Worm (Caenorhabditis elegans) whole organism, L1 larva: ENCODE measurements around the gene grld-1.

Experiments
- C04F5.9 ChIP-seq: sonication (generic microtip); optimal IDR thresholded peaks from 2 replicates; lab custom pipeline; 2016; ENCODE audit warnings: missing genetic modification characterization, missing compliant biosample characterization
- C16A3.4 ChIP-seq: fragments of 150-350 bp; optimal IDR thresholded peaks from 2 replicates; lab custom pipeline; 2014; ENCODE audit warnings: missing biosample characterization, missing genetic modification characterization
- C34B4.2 ChIP-seq: sonication (generic microtip); optimal IDR thresholded peaks from 2 replicates; lab custom pipeline; 2017; ENCODE audit warnings: mild to moderate bottlenecking, missing genetic modification characterization, missing compliant biosample characterization
- F16B12.6 ChIP-seq: fragments of 150-350 bp; optimal IDR thresholded peaks from 2 replicates; lab custom pipeline; 2014; ENCODE audit warnings: missing biosample characterization, missing genetic modification characterization
- Y116A8C.19 ChIP-seq: sonication (generic microtip); optimal IDR thresholded peaks from 2 replicates; lab custom pipeline; 2016; ENCODE audit warnings: missing compliant biosample characterization, missing genetic modification characterization, borderline replicate concordance
- aly-2 ChIP-seq: fragments of 150-350 bp; optimal IDR thresholded peaks from 2 replicates; lab custom pipeline; 2014; ENCODE audit warnings: missing biosample characterization, missing genetic modification characterization
- ama-1 ChIP-seq: fragments of 150-350 bp; optimal IDR thresholded peaks from 2 replicates; lab custom pipeline; 2014
- ceh-8 ChIP-seq: fragments of 200-800 bp; sonication (Bioruptor generic); optimal IDR thresholded peaks from 2 replicates; lab custom pipeline; 2018; ENCODE audit warnings: mild to moderate bottlenecking, missing genetic modification characterization, moderate library complexity, missing compliant biosample characterization
- ceh-82 ChIP-seq, 3 experiments: fragments of 150-350 bp in 1 of 3; sonication (generic microtip) in 2 of 3; optimal IDR thresholded peaks; 2 replicates each; lab custom pipeline; 2014 to 2017; ENCODE audit warnings: missing biosample characterization in 3 of 3, missing genetic modification characterization in 3 of 3
- ceh-88 ChIP-seq: fragments of 200-800 bp; sonication (Bioruptor generic); IDR thresholded peaks from 2 replicates; pipeline ENCODE4 v1.3.6; 2022; ENCODE audit warnings: missing genetic modification characterization, missing compliant biosample characterization
- ceh-90 ChIP-seq: sonication (generic microtip); optimal IDR thresholded peaks from 2 replicates; lab custom pipeline; 2016; ENCODE audit warnings: missing genetic modification characterization, missing compliant biosample characterization
- dpl-1 ChIP-seq, 3 experiments: fragments of 150-350 bp in 2 of 3; sonication (generic microtip) in 1 of 3; optimal IDR thresholded peaks; 2 replicates each; lab custom pipeline; 2014 to 2017; ENCODE audit warnings: missing biosample characterization in 3 of 3, missing genetic modification characterization in 3 of 3, missing genetic modification reagents in 3 of 3
- dsc-1 ChIP-seq: sonication (generic microtip); optimal IDR thresholded peaks from 2 replicates; lab custom pipeline; 2016; ENCODE audit warnings: mild to moderate bottlenecking, missing genetic modification characterization, missing compliant biosample characterization
- efl-3 ChIP-seq: fragments of 200-800 bp; sonication (Bioruptor generic); optimal IDR thresholded peaks from 2 replicates; lab custom pipeline; 2018; ENCODE audit warnings: mild to moderate bottlenecking, missing genetic modification characterization, missing compliant biosample characterization
- ets-5 ChIP-seq: fragments of 200-800 bp; sonication (Bioruptor generic); IDR thresholded peaks from 2 replicates; pipeline ENCODE4 v1.3.6; 2022; ENCODE audit warnings: missing genetic modification characterization, missing compliant biosample characterization
- fkh-4 ChIP-seq: sonication (generic microtip); optimal IDR thresholded peaks from 2 replicates; lab custom pipeline; 2016; ENCODE audit warnings: missing compliant biosample characterization, missing genetic modification characterization, borderline replicate concordance
- fkh-8 ChIP-seq: sonication (generic microtip); optimal IDR thresholded peaks from 2 replicates; lab custom pipeline; 2016; ENCODE audit warnings: mild to moderate bottlenecking, missing genetic modification characterization, missing compliant biosample characterization
- grh-1 ChIP-seq: fragments of 200-800 bp; sonication (Bioruptor generic); IDR thresholded peaks from 2 replicates; pipeline ENCODE4 v1.3.6; 2022; ENCODE audit warnings: missing genetic modification reagents, missing genetic modification characterization, missing compliant biosample characterization
- hlh-17 ChIP-seq: fragments of 200-800 bp; sonication (Bioruptor generic); optimal IDR thresholded peaks from 2 replicates; lab custom pipeline; 2018; ENCODE audit warnings: missing genetic modification characterization, mild to moderate bottlenecking, missing compliant biosample characterization, moderate library complexity, borderline replicate concordance
- hlh-4 ChIP-seq: sonication (generic microtip); optimal IDR thresholded peaks from 2 replicates; lab custom pipeline; 2016; ENCODE audit warnings: mild to moderate bottlenecking, missing genetic modification characterization, missing compliant biosample characterization
- hpl-2 ChIP-seq: fragments of 150-350 bp; optimal IDR thresholded peaks from 2 replicates; lab custom pipeline; 2014; ENCODE audit warnings: missing biosample characterization, missing genetic modification reagents, missing genetic modification characterization
- irx-1 ChIP-seq: sonication (generic microtip); optimal IDR thresholded peaks from 2 replicates; lab custom pipeline; 2016; ENCODE audit warnings: missing genetic modification characterization, missing compliant biosample characterization
- jun-1 ChIP-seq: fragments of 150-350 bp; optimal IDR thresholded peaks from 2 replicates; lab custom pipeline; 2014; ENCODE audit warnings: missing biosample characterization, missing genetic modification reagents, missing genetic modification characterization
- lin-14 ChIP-seq: fragments of 200-800 bp; sonication (Bioruptor generic); optimal IDR thresholded peaks from 2 replicates; lab custom pipeline; 2018; ENCODE audit warnings: mild to moderate bottlenecking, missing genetic modification characterization, moderate library complexity, missing compliant biosample characterization
- lin-39 ChIP-seq: fragments of 150-350 bp; optimal IDR thresholded peaks from 2 replicates; lab custom pipeline; 2014; ENCODE audit warnings: missing biosample characterization, missing genetic modification reagents, missing genetic modification characterization
- mep-1 ChIP-seq: fragments of 150-350 bp; optimal IDR thresholded peaks from 2 replicates; lab custom pipeline; 2014; ENCODE audit warnings: missing biosample characterization, missing genetic modification characterization
- nhr-12 ChIP-seq: sonication (generic microtip); optimal IDR thresholded peaks from 2 replicates; lab custom pipeline; 2017; ENCODE audit warnings: missing biosample characterization, missing genetic modification characterization
- nhr-19 ChIP-seq: fragments of 200-800 bp; sonication (Bioruptor generic); conservative IDR thresholded peaks from 2 replicates; pipeline ENCODE4 v1.3.6; 2022; ENCODE audit warnings: missing genetic modification characterization, missing compliant biosample characterization
- nhr-28 ChIP-seq: fragments of 150-350 bp; optimal IDR thresholded peaks from 2 replicates; lab custom pipeline; 2014; ENCODE audit warnings: missing biosample characterization, missing genetic modification characterization
- nhr-76 ChIP-seq: sonication (generic microtip); optimal IDR thresholded peaks from 2 replicates; lab custom pipeline; 2017; ENCODE audit warnings: missing biosample characterization, missing genetic modification characterization
- nhr-77 ChIP-seq: fragments of 150-350 bp; optimal IDR thresholded peaks from 2 replicates; lab custom pipeline; 2014; ENCODE audit warnings: missing biosample characterization, missing genetic modification characterization
- nhr-84 ChIP-seq: sonication (generic microtip); optimal IDR thresholded peaks from 2 replicates; lab custom pipeline; 2017; ENCODE audit warnings: missing biosample characterization, missing genetic modification characterization
- pag-3 ChIP-seq: sonication (generic microtip); optimal IDR thresholded peaks from 2 replicates; lab custom pipeline; 2017; ENCODE audit warnings: missing genetic modification characterization, mild to moderate bottlenecking, missing compliant biosample characterization, antibody characterized with exemption, borderline replicate concordance; ENCODE audit not compliant: insufficient read depth
- pax-3 ChIP-seq: fragments of 200-800 bp; sonication (Bioruptor generic); optimal IDR thresholded peaks from 2 replicates; lab custom pipeline; 2018; ENCODE audit warnings: mild to moderate bottlenecking, missing genetic modification characterization, moderate library complexity, missing compliant biosample characterization
- snu-23 ChIP-seq: sonication (generic microtip); optimal IDR thresholded peaks from 2 replicates; lab custom pipeline; 2016; ENCODE audit warnings: missing genetic modification characterization, missing compliant biosample characterization
- sox-4 ChIP-seq: sonication (generic microtip); optimal IDR thresholded peaks from 2 replicates; lab custom pipeline; 2016; ENCODE audit warnings: missing genetic modification characterization, missing compliant biosample characterization
- sptf-1 ChIP-seq: fragments of 150-350 bp; optimal IDR thresholded peaks from 2 replicates; lab custom pipeline; 2014; ENCODE audit warnings: missing biosample characterization, missing genetic modification characterization
- swsn-7 ChIP-seq: sonication (generic microtip); optimal IDR thresholded peaks from 2 replicates; lab custom pipeline; 2016; ENCODE audit warnings: missing genetic modification characterization, missing compliant biosample characterization
- unc-130 ChIP-seq: fragments of 150-350 bp; optimal IDR thresholded peaks from 2 replicates; lab custom pipeline; 2017; ENCODE audit warnings: missing biosample characterization, missing genetic modification characterization, inconsistent platforms
- unc-62 ChIP-seq: fragments of 150-350 bp; optimal IDR thresholded peaks from 2 replicates; lab custom pipeline; 2014; ENCODE audit warnings: missing biosample characterization, missing genetic modification reagents, missing genetic modification characterization
- unc-86 ChIP-seq: sonication (generic microtip); optimal IDR thresholded peaks from 2 replicates; lab custom pipeline; 2016; ENCODE audit warnings: missing genetic modification characterization, missing compliant biosample characterization
- unc-98 ChIP-seq: fragments of 200-800 bp; sonication (Bioruptor generic); IDR thresholded peaks from 2 replicates; pipeline ENCODE4 v1.3.6; 2022; ENCODE audit warnings: missing genetic modification characterization, missing compliant biosample characterization
- zip-4 ChIP-seq: fragments of 200-800 bp; sonication (Bioruptor generic); optimal IDR thresholded peaks from 2 replicates; lab custom pipeline; 2018; ENCODE audit warnings: mild to moderate bottlenecking, missing genetic modification characterization, moderate library complexity, missing compliant biosample characterization

grld-1 gene

DNA sequence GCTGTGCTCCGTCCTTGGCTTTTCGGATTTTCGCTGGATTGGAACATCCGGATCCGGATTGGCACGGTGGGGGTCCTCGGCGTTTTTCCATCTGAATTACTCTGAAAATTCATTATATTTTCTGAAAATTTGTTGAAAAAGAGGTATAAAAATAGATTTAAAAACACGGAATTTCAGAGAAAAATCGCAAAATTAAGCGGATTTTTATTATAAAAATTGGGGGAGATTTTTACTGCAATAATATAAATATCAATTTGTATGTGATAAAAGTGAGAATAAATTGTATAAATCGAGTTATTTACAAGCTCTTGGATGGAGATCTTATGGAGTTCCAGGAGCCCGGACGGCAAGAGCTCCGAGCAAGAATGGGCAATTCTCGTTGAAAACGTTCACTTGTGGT lies 4.1 kb downstream of the grld-1 start, which contains the start of gene tut-1:
TSS of gene tut-1 (minus strand) at position 101 of the 400 bp plus-strand sequence.
- no peak for TF ChIP-seq nhr-84
- TF ChIP-seq pax-3, result no peak
- no peak for TF ChIP-seq nhr-12
- no peak for TF ChIP-seq unc-86 (tag; lab: Kevin White, UChicago)
- TF ChIP-seq snu-23 (GFP tag; lab: Kevin White, UChicago), result no peak
- no peak for TF ChIP-seq ceh-90 (tag; lab: Kevin White, UChicago)
- TF ChIP-seq grh-1, result no peak
- TF ChIP-seq fkh-8 (tag; lab: Kevin White, UChicago), result no peak
- TF ChIP-seq Y116A8C.19 (tag; lab: Kevin White, UChicago), result no peak
- TF ChIP-seq nhr-77, result no peak
- TF ChIP-seq dpl-1 (GFP tag; optimal IDR thresholded peaks at IDR 0.05; lab: Kevin White, UChicago), result no peak
- no peak for TF ChIP-seq nhr-76
- no peak for TF ChIP-seq ceh-82 (tag; optimal IDR thresholded peaks at IDR 0.05; lab: Kevin White, UChicago)
- TF ChIP-seq pag-3, result no peak
- TF ChIP-seq jun-1 (tag; lab: Kevin White, UChicago), result no peak
- TF ChIP-seq C34B4.2 (tag; lab: Kevin White, UChicago), result no peak
- TF ChIP-seq ceh-88 (GFP tag; lab: Robert Waterston, UW), result no peak

DNA sequence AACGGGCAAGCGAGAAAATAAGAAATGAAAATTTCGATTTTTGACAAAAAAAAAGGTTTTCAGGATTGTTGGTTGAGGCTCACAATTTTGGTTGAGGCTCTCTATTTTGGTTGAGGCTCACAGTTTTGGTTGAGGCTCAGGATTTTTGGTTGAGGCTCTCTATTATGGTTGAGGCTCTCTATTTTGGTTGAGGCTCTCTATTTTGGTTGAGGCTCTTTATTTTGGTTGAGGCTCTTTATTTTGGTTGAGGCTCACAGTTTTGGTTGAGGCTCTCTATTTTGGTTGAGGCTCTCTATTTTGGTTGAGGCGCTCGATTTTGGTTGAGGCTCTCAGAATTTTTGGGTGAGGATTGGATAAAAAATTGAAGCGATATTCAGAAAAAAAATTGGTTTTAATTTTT lies 5.9 kb downstream of the grld-1 start:
- TF ChIP-seq swsn-7 (no peak), nhr-19 (GFP tag; lab: Robert Waterston, UW) (no peak), ceh-90 (tag; lab: Kevin White, UChicago) (no peak), C16A3.4 (no peak), lin-39 (tag; lab: Kevin White, UChicago) (no peak), sox-4 (tag; lab: Kevin White, UChicago) (no peak), zip-4 (no peak), ceh-82 (tag; optimal IDR thresholded peaks at IDR 0.05; lab: Kevin White, UChicago) (no peak), lin-14 (GFP tag; lab: Kevin White, UChicago) (no peak), unc-130 (tag; lab: Kevin White, UChicago) (no peak), unc-98 (GFP tag; lab: Robert Waterston, UW) (no peak), ama-1 (no peak), unc-62 (no peak), ets-5 (GFP tag; lab: Robert Waterston, UW) (no peak), hlh-17 (GFP tag; lab: Kevin White, UChicago) (no peak), mep-1 (tag; lab: Kevin White, UChicago) (no peak), sptf-1 (tag; lab: Kevin White, UChicago) (no peak), efl-3 (no peak), fkh-4 (tag; lab: Kevin White, UChicago) (no peak)

- TF ChIP-seq ceh-8, result no peak
- TF ChIP-seq hpl-2 (GFP tag; lab: Kevin White, UChicago), result no peak
- TF ChIP-seq F16B12.6 (tag; lab: Kevin White, UChicago), result no peak
- no peak for TF ChIP-seq fkh-8 (tag; lab: Kevin White, UChicago)
- no peak for TF ChIP-seq fkh-4 (tag; lab: Kevin White, UChicago)
- TF ChIP-seq aly-2 (tag; lab: Kevin White, UChicago), result no peak
- TF ChIP-seq hlh-4 (tag; lab: Kevin White, UChicago), result no peak
- no peak for TF ChIP-seq irx-1 (tag; lab: Kevin White, UChicago)
- no peak for TF ChIP-seq ceh-88 (GFP tag; lab: Robert Waterston, UW)
- no peak for TF ChIP-seq dsc-1
- no peak for TF ChIP-seq nhr-28 (tag; lab: Kevin White, UChicago)
- no peak for TF ChIP-seq nhr-76
- TF ChIP-seq C04F5.9 (tag; lab: Kevin White, UChicago), result no peak
- TF ChIP-seq unc-130 (tag; lab: Kevin White, UChicago), result no peak
- TF ChIP-seq, all 84 proteins: peak for 0
Measured at ce11 chrIV:118786-119185, 6.9 kb downstream of the grld-1 start.
